Fruit fly (Drosophila melanogaster): ENCODE measurements around the gene GlcAT-S.

The GlcAT-S gene

dm6 chr2L:9669354-9669753 is 53.1 kb downstream of the GlcAT-S start:
- TF ChIP-seq Mnt (GFP tag; optimal IDR thresholded peaks at IDR 0.05) (no peak), CG14711 (tag; optimal IDR thresholded peaks at IDR 0.05) (peak; percentile 49), CG11617 (GFP tag; optimal IDR thresholded peaks at IDR 0.05) (no peak), toe (GFP tag; optimal IDR thresholded peaks at IDR 0.05) (peak; percentile 28), CG33017 (tag; optimal IDR thresholded peaks at IDR 0.05) (peak; percentile 26), CG12768 (GFP tag; optimal IDR thresholded peaks at IDR 0.05) (peak; percentile 3), bab1 (GFP tag; optimal IDR thresholded peaks at IDR 0.05) (no peak), CG7045 (GFP tag; optimal IDR thresholded peaks at IDR 0.05) (peak; percentile 34), cnc (optimal IDR thresholded peaks at IDR 0.05) (no peak), CG7101 (tag; optimal IDR thresholded peaks at IDR 0.05) (peak; percentile 29), kay (GFP tag; ENCODE audit: borderline replicate concordance) (no peak)

DNA sequence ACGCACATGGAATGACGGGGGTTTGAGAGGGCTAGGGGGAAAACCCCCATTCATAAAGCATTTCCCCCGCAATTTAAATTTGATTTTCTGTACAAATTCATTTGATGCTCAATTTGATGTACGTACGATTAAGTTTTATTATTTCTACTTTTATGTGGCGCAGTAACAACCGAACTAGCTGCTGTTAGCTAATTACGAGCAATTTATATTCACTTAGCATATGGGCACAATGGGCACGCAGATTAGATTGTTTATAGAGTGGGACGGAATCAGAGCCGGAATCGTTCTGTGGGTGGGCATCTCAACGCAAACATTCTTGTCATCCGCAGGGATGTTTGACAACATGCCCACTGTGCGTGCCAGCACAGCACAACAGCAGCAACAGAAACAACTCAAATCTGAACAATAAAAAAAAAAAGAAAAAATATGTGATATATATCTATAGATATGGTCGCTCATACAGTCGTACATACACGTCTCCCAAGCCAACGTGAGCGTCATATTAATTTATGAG is 54.7 kb downstream of the GlcAT-S start:
- TF ChIP-seq Crg-1 (GFP tag; optimal IDR thresholded peaks at IDR 0.05) (no peak), tj (GFP tag; optimal IDR thresholded peaks at IDR 0.05) (no peak), CG14711 (tag; optimal IDR thresholded peaks at IDR 0.05) (no peak), CG33017 (tag; optimal IDR thresholded peaks at IDR 0.05) (no peak), CG12768 (GFP tag; optimal IDR thresholded peaks at IDR 0.05) (no peak), pad (GFP tag; optimal IDR thresholded peaks at IDR 0.05) (no peak), CG7101 (tag; optimal IDR thresholded peaks at IDR 0.05) (no peak), cnc (optimal IDR thresholded peaks at IDR 0.05) (no peak)

DNA sequence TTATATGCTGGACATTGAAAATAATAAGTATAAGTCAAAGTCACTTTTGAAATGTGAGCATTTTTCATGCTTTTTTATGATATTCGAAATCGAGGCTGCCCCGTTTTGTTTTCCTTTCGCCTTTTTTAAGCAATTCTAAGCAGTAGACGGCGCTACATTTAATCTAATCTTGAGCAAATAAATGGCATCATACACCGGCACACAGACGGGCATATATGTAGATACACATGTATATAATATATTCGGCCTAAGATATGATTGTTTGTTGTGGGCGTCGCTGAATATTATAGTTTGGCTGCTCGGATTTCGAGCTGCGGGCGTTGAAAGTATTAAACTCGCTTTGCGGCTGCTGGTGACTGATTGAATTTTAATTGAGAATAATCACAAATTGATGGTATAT is 56.0 kb downstream of the GlcAT-S start:
- no peak for TF ChIP-seq Crg-1 (GFP tag; optimal IDR thresholded peaks at IDR 0.05)
- no peak for TF ChIP-seq CG7101 (tag; optimal IDR thresholded peaks at IDR 0.05)
- no peak for TF ChIP-seq toe (GFP tag; optimal IDR thresholded peaks at IDR 0.05)
- no peak for TF ChIP-seq CG7045 (GFP tag; optimal IDR thresholded peaks at IDR 0.05)

All from whole organism, adult.